Fruit fly (Drosophila melanogaster): ENCODE results near the gene CG12974.

CG12974 gene

DNA sequence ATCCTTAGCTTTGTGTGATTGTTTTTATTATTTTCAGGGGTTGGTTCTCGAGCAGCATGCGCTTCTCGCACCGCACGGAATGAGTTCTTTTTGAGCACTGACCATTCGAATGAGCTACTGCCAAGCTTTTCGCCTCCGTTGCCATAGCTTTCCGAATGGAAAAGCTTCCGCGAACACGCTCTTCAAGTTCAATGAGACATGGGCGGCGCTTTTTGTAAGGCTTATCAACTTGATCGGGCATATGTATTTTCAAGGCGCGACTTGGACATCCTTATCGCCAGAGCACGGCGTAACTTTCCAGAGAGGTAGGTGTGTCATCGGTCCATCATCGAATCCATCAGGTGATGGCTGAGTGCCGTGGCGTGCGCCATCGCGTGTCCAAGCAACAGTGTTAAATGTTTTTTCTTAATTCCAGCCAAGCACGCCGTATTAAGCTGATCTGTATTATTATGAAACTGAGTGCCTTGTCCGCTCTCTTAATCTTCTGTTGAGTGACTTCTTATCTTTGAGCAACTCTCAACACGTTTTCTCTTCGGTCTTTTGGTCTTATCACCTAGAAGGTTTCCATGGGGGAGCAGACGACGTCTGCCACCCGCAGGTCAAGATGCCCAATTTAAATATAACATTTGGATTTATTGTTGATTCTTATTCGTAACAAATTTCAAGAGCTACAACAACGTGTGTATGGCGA is 5.7 kb downstream of the CG12974 start, which contains the start of gene AcCoAS (continued):
- TF ChIP-seq CG6808 (GFP tag; optimal IDR thresholded peaks at IDR 0.05) (no peak), acj6 (GFP tag; optimal IDR thresholded peaks at IDR 0.05) (peak; percentile 49), lz (GFP tag; optimal IDR thresholded peaks at IDR 0.05) (peak; percentile 39), CG3032 (tag; optimal IDR thresholded peaks at IDR 0.05) (no peak), Hr39 (GFP tag; optimal IDR thresholded peaks at IDR 0.05) (peak; percentile 22), CG3919 (GFP tag; optimal IDR thresholded peaks at IDR 0.05) (peak; percentile 46), CG11902 (GFP tag; optimal IDR thresholded peaks at IDR 0.05) (no peak), Eip78C (GFP tag) (peak; percentile 95), pdm3 (GFP tag; optimal IDR thresholded peaks at IDR 0.05) (peak; percentile 40), Met (GFP tag; optimal IDR thresholded peaks at IDR 0.05) (peak; percentile 45)

DNA sequence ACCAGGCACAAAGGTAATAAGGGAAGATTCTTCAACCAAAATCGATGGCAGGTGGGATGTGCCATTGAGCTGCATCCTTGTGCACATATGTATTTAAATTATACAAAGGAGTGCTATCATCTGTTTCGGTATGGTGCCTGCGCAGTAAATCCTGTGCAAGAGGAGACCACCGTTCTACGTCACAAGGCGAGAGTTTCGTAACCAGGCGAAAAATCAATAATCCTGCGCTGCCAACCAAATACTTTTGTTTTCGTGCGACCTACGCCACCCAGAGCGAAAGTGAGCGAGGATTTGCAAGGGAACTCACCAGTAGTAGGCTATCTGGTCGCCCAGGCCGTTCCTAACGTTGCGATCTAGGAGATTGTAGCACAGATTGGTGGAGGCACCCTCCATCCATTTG is 6.6 kb downstream of the CG12974 start:
- TF ChIP-seq CG8119 (GFP tag; IDR thresholded peaks at IDR 0.05): no peak
- TF ChIP-seq svp (GFP tag): peak; percentile 59

DNA sequence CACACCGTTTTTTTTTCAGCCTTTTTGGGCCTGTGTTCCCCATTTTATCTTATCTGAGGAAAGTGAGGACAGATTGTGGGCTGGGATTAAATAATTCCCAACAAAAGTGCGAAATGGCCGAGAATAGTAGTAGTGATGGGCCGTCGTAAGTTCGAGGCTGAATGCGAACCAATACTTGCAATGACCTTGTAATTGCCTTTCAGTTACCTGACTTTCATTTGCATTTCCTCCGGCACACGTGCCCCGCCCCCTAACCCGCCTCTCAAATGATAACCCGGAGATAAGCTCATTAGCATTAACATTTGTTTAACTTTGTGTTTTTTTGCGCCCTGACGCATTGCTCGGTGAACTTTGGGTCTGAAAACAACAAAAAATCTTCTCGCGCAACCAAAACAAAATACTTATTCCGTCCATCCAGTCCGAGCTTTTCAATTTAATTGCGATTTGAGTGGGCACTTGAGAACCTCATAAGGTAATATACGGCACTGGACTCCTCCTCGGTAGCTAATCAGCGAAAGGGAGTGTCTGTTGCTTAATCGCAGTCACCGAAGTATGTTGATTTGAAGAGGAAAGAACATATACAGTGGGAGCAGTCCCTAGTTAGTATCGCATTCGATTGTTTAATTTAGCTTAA is 7.7 kb downstream of the CG12974 start:
- TF ChIP-seq acj6 (GFP tag; optimal IDR thresholded peaks at IDR 0.05) (no peak), vri (GFP tag; optimal IDR thresholded peaks at IDR 0.05) (peak; percentile 70), fd59A (GFP tag; optimal IDR thresholded peaks at IDR 0.05) (no peak), Met (GFP tag; optimal IDR thresholded peaks at IDR 0.05) (no peak), svp (GFP tag) (peak; percentile 74), salr (GFP tag; optimal IDR thresholded peaks at IDR 0.05) (no peak), CG6792 (GFP tag; optimal IDR thresholded peaks at IDR 0.05) (no peak), cyc (GFP tag; optimal IDR thresholded peaks at IDR 0.05) (no peak), CG34406 (GFP tag; optimal IDR thresholded peaks at IDR 0.05) (no peak), topi (GFP tag; optimal IDR thresholded peaks at IDR 0.05) (no peak), Eip93F (GFP tag; optimal IDR thresholded peaks at IDR 0.05) (no peak)

DNA sequence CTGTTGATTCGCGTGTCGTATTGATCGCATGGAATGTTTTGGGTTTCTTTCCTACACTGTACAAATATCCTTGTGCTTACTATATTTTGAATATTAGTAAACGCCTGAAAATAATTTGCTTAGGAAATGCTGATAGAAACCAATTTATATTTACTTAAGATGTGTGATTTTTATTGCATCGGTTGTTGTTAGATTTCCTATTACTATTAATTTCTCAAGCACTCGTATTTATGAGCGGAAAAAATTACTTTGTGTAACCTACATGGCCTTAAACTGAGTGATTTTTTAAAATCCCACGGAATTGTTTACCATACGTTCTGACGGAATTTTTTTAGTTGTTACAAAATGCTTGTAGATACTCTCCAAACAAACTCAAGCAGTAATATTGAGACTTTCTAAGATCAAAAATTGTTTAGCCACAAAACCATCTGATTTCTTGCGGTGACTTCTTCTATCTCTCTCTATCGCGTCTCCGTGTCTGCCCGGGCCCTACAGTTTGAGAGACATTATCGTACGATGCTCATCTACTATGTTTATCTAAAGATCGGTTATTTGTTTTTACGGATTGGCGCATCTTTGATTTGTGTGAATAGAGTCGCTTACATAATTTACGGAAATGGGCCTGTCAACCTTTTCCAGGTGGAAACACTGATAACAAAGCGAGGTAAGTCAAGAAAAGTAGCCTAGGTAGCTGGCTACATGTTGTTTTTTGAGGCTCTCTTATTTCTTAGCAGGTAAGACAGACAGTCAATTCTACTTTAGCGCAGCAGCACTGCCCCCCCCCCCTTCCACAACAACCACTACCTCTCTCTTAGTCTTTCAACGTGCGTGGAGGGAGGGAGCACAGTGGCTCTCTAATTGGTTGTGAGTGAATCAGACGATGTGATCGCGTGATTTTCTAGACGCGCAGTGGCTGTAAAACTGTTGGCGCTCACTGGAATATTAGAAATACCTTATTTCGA is 9.2 kb downstream of the CG12974 start:
- TF ChIP-seq CG10631 (GFP tag; optimal IDR thresholded peaks at IDR 0.05) (peak; percentile 43), dsx (GFP tag; optimal IDR thresholded peaks at IDR 0.05; ENCODE audit: poor library complexity, severe bottlenecking) (peak; percentile 20), CG11902 (GFP tag; optimal IDR thresholded peaks at IDR 0.05) (peak; percentile 1), CG3032 (tag; optimal IDR thresholded peaks at IDR 0.05) (peak; percentile 10), Hr38 (GFP tag; optimal IDR thresholded peaks at IDR 0.05) (no peak), CG7368 (GFP tag; optimal IDR thresholded peaks at IDR 0.05) (no peak), esn (GFP tag; optimal IDR thresholded peaks at IDR 0.05) (peak; percentile 68), Eip78C (GFP tag) (peak; percentile 95), CG6163 (GFP tag; IDR thresholded peaks at IDR 0.05) (0 out of 3 replicates have a peak, but pooled peaks have one; percentile 18), CG10669 (GFP tag; optimal IDR thresholded peaks at IDR 0.05) (no peak), Eip75B (GFP tag; optimal IDR thresholded peaks at IDR 0.05) (peak; percentile 52), Sox15 (GFP tag; optimal IDR thresholded peaks at IDR 0.05) (peak; percentile 6), spab (GFP tag; optimal IDR thresholded peaks at IDR 0.05) (no peak), CG34406 (GFP tag; optimal IDR thresholded peaks at IDR 0.05) (peak; percentile 13), CG6792 (GFP tag; optimal IDR thresholded peaks at IDR 0.05) (peak; percentile 5), CG8319 (GFP tag; optimal IDR thresholded peaks at IDR 0.05) (no peak), fd59A (GFP tag; optimal IDR thresholded peaks at IDR 0.05) (no peak), topi (GFP tag; optimal IDR thresholded peaks at IDR 0.05) (peak; percentile 53), dac (GFP tag; optimal IDR thresholded peaks at IDR 0.05) (no peak), CG6854 (GFP tag; optimal IDR thresholded peaks at IDR 0.05) (no peak), Hr39 (GFP tag; optimal IDR thresholded peaks at IDR 0.05) (peak; percentile 62), CG8632 (GFP tag; optimal IDR thresholded peaks at IDR 0.05) (peak; percentile 8), achi (GFP tag; optimal IDR thresholded peaks at IDR 0.05) (peak; percentile 28), eg (GFP tag; IDR thresholded peaks at IDR 0.05) (peak; percentile 42; the same call in 1 of the 3 replicates), Lpt (GFP tag; optimal IDR thresholded peaks at IDR 0.05) (no peak), Smox (GFP tag; optimal IDR thresholded peaks at IDR 0.05) (peak; percentile 49), CG31627 (GFP tag; optimal IDR thresholded peaks at IDR 0.05) (peak; percentile 42), CG6808 (GFP tag; optimal IDR thresholded peaks at IDR 0.05) (peak; percentile 34), CG16779 (tag; optimal IDR thresholded peaks at IDR 0.05) (no peak), Eip93F (GFP tag; optimal IDR thresholded peaks at IDR 0.05) (no peak)

Data from whole organism, prepupa.